Worm (Caenorhabditis elegans) whole organism, L4 larva: Measurements from ENCODE around the gene K08B5.1.

ENCODE experiments used
- aha-1 ChIP-seq: fragments of 150-350 bp; peaks from one replicate; lab custom pipeline; 2014; ENCODE audit warnings: missing biosample characterization, missing genetic modification characterization
- ceh-28 ChIP-seq: fragments of 150-350 bp; optimal IDR thresholded peaks from 2 replicates; lab custom pipeline; 2014; ENCODE audit warnings: missing biosample characterization, missing genetic modification reagents, missing genetic modification characterization
- fos-1 ChIP-seq: fragments of 150-350 bp; optimal IDR thresholded peaks from 2 replicates; lab custom pipeline; 2014; ENCODE audit warnings: missing biosample characterization, missing genetic modification characterization
- lin-39 ChIP-seq: fragments of 150-350 bp; optimal IDR thresholded peaks from 2 replicates; lab custom pipeline; 2014; ENCODE audit warnings: missing biosample characterization, missing genetic modification reagents, missing genetic modification characterization
- madf-9 ChIP-seq: fragments of 200-800 bp; sonication (Bioruptor generic); conservative IDR thresholded peaks from 2 replicates; pipeline ENCODE4 v1.3.6; 2022; ENCODE audit warnings: missing genetic modification reagents, missing genetic modification characterization, missing compliant biosample characterization
- mes-2 ChIP-seq: sonication (generic microtip); optimal IDR thresholded peaks from 2 replicates; lab custom pipeline; 2016; ENCODE audit warnings: missing genotype, mild to moderate bottlenecking, missing genetic modification characterization, missing compliant biosample characterization; ENCODE audit not compliant: poor library complexity, severe bottlenecking
- nhr-10 ChIP-seq: fragments of 150-350 bp; optimal IDR thresholded peaks from 2 replicates; lab custom pipeline; 2014; ENCODE audit warnings: missing biosample characterization, missing genetic modification characterization
- nhr-6 ChIP-seq: fragments of 150-350 bp; optimal IDR thresholded peaks from 2 replicates; lab custom pipeline; 2014; ENCODE audit warnings: missing biosample characterization, missing genetic modification characterization
- snpc-1.2 ChIP-seq: fragments of 200-800 bp; sonication (Bioruptor generic); IDR thresholded peaks from 2 replicates; pipeline ENCODE4 v1.3.6; 2022; ENCODE audit warnings: missing genetic modification reagents, missing genetic modification characterization, missing compliant biosample characterization
- snpc-4 ChIP-seq: fragments of 150-350 bp; optimal IDR thresholded peaks from 2 replicates; lab custom pipeline; 2014; ENCODE audit warnings: missing biosample characterization, missing genetic modification characterization
- unc-39 ChIP-seq: sonication (generic microtip); optimal IDR thresholded peaks from 2 replicates; lab custom pipeline; 2017; ENCODE audit warnings: missing biosample characterization, missing genetic modification characterization

- TF ChIP-seq aha-1 (tag; lab: Kevin White, UChicago), result no peak
- no peak for TF ChIP-seq unc-39
- no peak for TF ChIP-seq madf-9 (GFP tag; lab: Robert Waterston, UW)
- TF ChIP-seq lin-39 (tag; lab: Kevin White, UChicago), result no peak
- TF ChIP-seq snpc-1.2, result no peak
- TF ChIP-seq snpc-4 (tag; lab: Kevin White, UChicago), result no peak
- TF ChIP-seq nhr-6 (tag; lab: Kevin White, UChicago), result no peak
- no peak for TF ChIP-seq mes-2 (tag; lab: Kevin White, UChicago)
- no peak for TF ChIP-seq fos-1
- TF ChIP-seq ceh-28 (tag; lab: Kevin White, UChicago), result no peak
- no peak for TF ChIP-seq nhr-10 (tag; lab: Kevin White, UChicago)
Measured at ce11 chrX:16609424-16609823, 51.2 kb downstream of the K08B5.1 start, which contains the start of gene F59C12.3.
